Fruit fly (Drosophila melanogaster): ENCODE measurements around the gene CG4887.

The CG4887 gene

dm6 chr2L:1127434-1128089 is 45.2 kb upstream of the CG4887 start:
- peak; percentile 97 for TF ChIP-seq sug (tag; optimal IDR thresholded peaks at IDR 0.05)
- TF ChIP-seq stc (GFP tag; IDR thresholded peaks at IDR 0.05), result no peak
- no peak for TF ChIP-seq Oaz (GFP tag; IDR thresholded peaks at IDR 0.05)
- TF ChIP-seq usp (GFP tag; optimal IDR thresholded peaks at IDR 0.05), result no peak
- no peak for TF ChIP-seq NC2β (GFP tag; optimal IDR thresholded peaks at IDR 0.05)
- TF ChIP-seq wek (GFP tag; optimal IDR thresholded peaks at IDR 0.05), result no peak
- no peak for TF ChIP-seq CG4854 (GFP tag; optimal IDR thresholded peaks at IDR 0.05)
- no peak for TF ChIP-seq HmgZ (tag; optimal IDR thresholded peaks at IDR 0.05)
- TF ChIP-seq fru (optimal IDR thresholded peaks at IDR 0.05), result no peak
- no peak for TF ChIP-seq chinmo (GFP tag; IDR thresholded peaks at IDR 0.05; ENCODE audit: partially characterized antibody)
- no peak for TF ChIP-seq bcd (GFP tag; optimal IDR thresholded peaks at IDR 0.05)
- TF ChIP-seq ro (GFP tag; IDR thresholded peaks at IDR 0.05), result no peak
- no peak for TF ChIP-seq tup (GFP tag; optimal IDR thresholded peaks at IDR 0.05)
- TF ChIP-seq Antp (GFP tag; optimal IDR thresholded peaks at IDR 0.05), result no peak
- no peak for TF ChIP-seq Fer2 (tag; optimal IDR thresholded peaks at IDR 0.05)
- peak; percentile 12 for TF ChIP-seq CG18599 (GFP tag; optimal IDR thresholded peaks at IDR 0.05)
- no peak for TF ChIP-seq CG1647 (GFP tag; optimal IDR thresholded peaks at IDR 0.05)
- TF ChIP-seq trh (GFP tag; optimal IDR thresholded peaks at IDR 0.05), result no peak
- no peak for TF ChIP-seq CG4617 (GFP tag; optimal IDR thresholded peaks at IDR 0.05; ENCODE audit: borderline replicate concordance)
- TF ChIP-seq insv (GFP tag; optimal IDR thresholded peaks at IDR 0.05), result no peak
- no peak for TF ChIP-seq CG17912 (GFP tag; optimal IDR thresholded peaks at IDR 0.05)
- no peak for TF ChIP-seq CG33557 (GFP tag; optimal IDR thresholded peaks at IDR 0.05)
- no peak for TF ChIP-seq en (GFP tag; optimal IDR thresholded peaks at IDR 0.05)
- peak; percentile 47 for TF ChIP-seq Med (GFP tag)
- TF ChIP-seq CG9797 (GFP tag; optimal IDR thresholded peaks at IDR 0.05), result no peak
- no peak for TF ChIP-seq Trl (optimal IDR thresholded peaks at IDR 0.05)
- no peak for TF ChIP-seq Trl (GFP tag; optimal IDR thresholded peaks at IDR 0.05)
- TF ChIP-seq Jarid2 (GFP tag; optimal IDR thresholded peaks at IDR 0.05), result no peak
- TF ChIP-seq CG6689 (GFP tag; IDR thresholded peaks at IDR 0.05), result no peak
- no peak for TF ChIP-seq pita (GFP tag; optimal IDR thresholded peaks at IDR 0.05)
- no peak for TF ChIP-seq Awh (GFP tag; IDR thresholded peaks at IDR 0.05)
- no peak for TF ChIP-seq her (GFP tag; optimal IDR thresholded peaks at IDR 0.05)
- TF ChIP-seq CG2889 (GFP tag; IDR thresholded peaks at IDR 0.05), result no peak
- TF ChIP-seq dysf (GFP tag; IDR thresholded peaks at IDR 0.05), result 0 out of 3 replicates have a peak, but pooled peaks have one; percentile 16
- no peak for TF ChIP-seq Dad (GFP tag; optimal IDR thresholded peaks at IDR 0.05)
- TF ChIP-seq CG7271 (tag; optimal IDR thresholded peaks at IDR 0.05), result no peak
- TF ChIP-seq Ravus (GFP tag; IDR thresholded peaks at IDR 0.05), result no peak
- TF ChIP-seq CG12236 (GFP tag; optimal IDR thresholded peaks at IDR 0.05), result no peak
- TF ChIP-seq CG2199 (GFP tag; IDR thresholded peaks at IDR 0.05), result no peak
- no peak for TF ChIP-seq Poxn (GFP tag; IDR thresholded peaks at IDR 0.05)
- TF ChIP-seq CG12219 (GFP tag; optimal IDR thresholded peaks at IDR 0.05), result no peak
- TF ChIP-seq grn (GFP tag; optimal IDR thresholded peaks at IDR 0.05), result peak; percentile 60
- no peak for TF ChIP-seq Atf3 (GFP tag; optimal IDR thresholded peaks at IDR 0.05)
- TF ChIP-seq CG10431 (GFP tag; optimal IDR thresholded peaks at IDR 0.05), result no peak
- TF ChIP-seq da (GFP tag; optimal IDR thresholded peaks at IDR 0.05), result no peak
- no peak for TF ChIP-seq CG32532 (GFP tag; IDR thresholded peaks at IDR 0.05)
- TF ChIP-seq Ssrp (tag; optimal IDR thresholded peaks at IDR 0.05), result no peak
- peak; percentile 82 for TF ChIP-seq exex (tag; optimal IDR thresholded peaks at IDR 0.05)
- TF ChIP-seq CG2875 (GFP tag; optimal IDR thresholded peaks at IDR 0.05), result no peak
- TF ChIP-seq tgo (GFP tag; IDR thresholded peaks at IDR 0.05), result no peak
- TF ChIP-seq CG10274 (GFP tag; optimal IDR thresholded peaks at IDR 0.05), result peak; percentile 45
- TF ChIP-seq lab (GFP tag; optimal IDR thresholded peaks at IDR 0.05), result peak; percentile 76
